Worm (Caenorhabditis elegans): Measurements from ENCODE around the gene srh-246.

- TF ChIP-seq mab-9 (GFP tag; IDR thresholded peaks at IDR 0.05) = no peak
- TF ChIP-seq nhr-77 (tag; optimal IDR thresholded peaks at IDR 0.05) = no peak
- no peak for TF ChIP-seq blmp-1 (tag; optimal IDR thresholded peaks at IDR 0.05)
These were observed 34.7 kb downstream of the srh-246 start, which contains the start of gene F48G7.5 for ce11 chrV:622902-623301.
